Fruit fly (Drosophila melanogaster) whole organism, embryonic: ENCODE results near the gene Smvt.

Experiments used
- Blimp-1 ChIP-seq: fragments of 200-800 bp; sonication (Bioruptor generic); optimal IDR thresholded peaks from 3 replicates; lab custom pipeline; 2018; ENCODE audit warnings: missing biosample characterization, missing genetic modification characterization, mild to moderate bottlenecking, moderate library complexity, missing genetic modification reagents
- CG10565 ChIP-seq: fragments of 200-800 bp; sonication (Bioruptor generic); optimal IDR thresholded peaks from 3 replicates; lab custom pipeline; 2016; ENCODE audit warnings: missing biosample characterization, mild to moderate bottlenecking, missing genetic modification characterization
- CG12769 ChIP-seq: fragments of 200-800 bp; sonication (Bioruptor generic); optimal IDR thresholded peaks from 2 replicates; lab custom pipeline; 2019; ENCODE audit warnings: missing biosample characterization, mild to moderate bottlenecking, missing genetic modification characterization, moderate library complexity
- CG13775 ChIP-seq: fragments of 200-800 bp; sonication (Bioruptor generic); optimal IDR thresholded peaks from 3 replicates; lab custom pipeline; 2017; ENCODE audit warnings: missing biosample characterization, mild to moderate bottlenecking, missing genetic modification characterization
- CG13894 ChIP-seq: fragments of 200-800 bp; sonication (Bioruptor generic); optimal IDR thresholded peaks from 3 replicates; lab custom pipeline; 2018; ENCODE audit warnings: missing biosample characterization, mild to moderate bottlenecking, missing genetic modification characterization, moderate library complexity
- CG15514 ChIP-seq: fragments of 200-800 bp; sonication (Bioruptor generic); optimal IDR thresholded peaks from 3 replicates; lab custom pipeline; 2017; ENCODE audit warnings: missing biosample characterization, missing genetic modification characterization, mild to moderate bottlenecking, moderate library complexity, missing genetic modification reagents
- CG1647 ChIP-seq: fragments of 200-800 bp; sonication (Bioruptor generic); optimal IDR thresholded peaks from 3 replicates; lab custom pipeline; 2016; ENCODE audit warnings: missing biosample characterization, missing genetic modification characterization
- CG16779 ChIP-seq: fragments of 200-800 bp; sonication (Bioruptor generic); IDR thresholded peaks from 2 replicates; pipeline ENCODE4 v1.3.6; 2022; ENCODE audit warnings: missing biosample characterization, missing genetic modification characterization
- CG1832 ChIP-seq: fragments of 200-800 bp; sonication (Bioruptor generic); optimal IDR thresholded peaks from 2 replicates; lab custom pipeline; 2017; ENCODE audit warnings: missing biosample characterization, mild to moderate bottlenecking, missing genetic modification characterization, inconsistent platforms
- CG2199 ChIP-seq: fragments of 200-800 bp; sonication (Bioruptor generic); IDR thresholded peaks from 3 replicates; pipeline ENCODE4 v1.3.6; 2022; ENCODE audit warnings: missing biosample characterization, missing genetic modification characterization
- CG3163 ChIP-seq: fragments of 200-800 bp; sonication (Bioruptor generic); optimal IDR thresholded peaks from 3 replicates; lab custom pipeline; 2016; ENCODE audit warnings: missing biosample characterization, missing genetic modification characterization
- CG32772 ChIP-seq: fragments of 200-800 bp; sonication (Bioruptor generic); IDR thresholded peaks from 2 replicates; pipeline ENCODE4 v1.3.6; 2022; ENCODE audit warnings: missing biosample characterization, missing genetic modification characterization
- CG33557 ChIP-seq: fragments of 200-800 bp; sonication (Bioruptor generic); optimal IDR thresholded peaks from 2 replicates; lab custom pipeline; 2019; ENCODE audit warnings: missing biosample characterization, mild to moderate bottlenecking, missing genetic modification characterization, moderate library complexity
- CG3726 ChIP-seq: fragments of 200-800 bp; sonication (Bioruptor generic); IDR thresholded peaks from 3 replicates; pipeline ENCODE4, ENCODE4 v1.3.6; 2022; ENCODE audit warnings: missing biosample characterization, missing genetic modification characterization
- CG4360 ChIP-seq: fragments of 200-800 bp; sonication (Bioruptor generic); IDR thresholded peaks from 2 replicates; pipeline ENCODE4 v1.3.6; 2022; ENCODE audit warnings: missing biosample characterization, missing genetic modification characterization
- CG4707 ChIP-seq: fragments of 200-800 bp; sonication (Bioruptor generic); optimal IDR thresholded peaks from 2 replicates; lab custom pipeline; 2018; ENCODE audit warnings: missing biosample characterization, mild to moderate bottlenecking, missing genetic modification characterization, moderate library complexity
- CG6175 ChIP-seq: fragments of 200-800 bp; sonication (Bioruptor generic); IDR thresholded peaks from 3 replicates; pipeline ENCODE4 v1.3.6; 2022; ENCODE audit warnings: missing biosample characterization, missing genetic modification characterization
- CG6791 ChIP-seq: fragments of 200-800 bp; sonication (Bioruptor generic); IDR thresholded peaks from 3 replicates; pipeline ENCODE4 v1.3.6; 2022; ENCODE audit warnings: missing biosample characterization, missing genetic modification characterization; ENCODE audit not compliant: partially characterized antibody
- CG7928 ChIP-seq: fragments of 200-800 bp; sonication (Bioruptor generic); optimal IDR thresholded peaks from 2 replicates; lab custom pipeline; 2017; ENCODE audit warnings: missing biosample characterization, mild to moderate bottlenecking, missing genetic modification characterization
- CG7963 ChIP-seq: fragments of 200-800 bp; sonication (Bioruptor generic); IDR thresholded peaks from 3 replicates; pipeline ENCODE4 v1.3.6; 2022; ENCODE audit warnings: missing biosample characterization, missing genetic modification characterization; ENCODE audit not compliant: partially characterized antibody
- CG7987 ChIP-seq: fragments of 200-800 bp; sonication (Bioruptor generic); optimal IDR thresholded peaks from 2 replicates; lab custom pipeline; 2018; ENCODE audit warnings: missing biosample characterization, mild to moderate bottlenecking, missing genetic modification characterization, moderate library complexity
- CG8944 ChIP-seq: fragments of 200-800 bp; sonication (Bioruptor generic); optimal IDR thresholded peaks from 3 replicates; lab custom pipeline; 2016; ENCODE audit warnings: missing biosample characterization, missing genetic modification characterization
- CTCF ChIP-seq: fragments of 200-800 bp; sonication (Bioruptor generic); optimal IDR thresholded peaks from 2 replicates; lab custom pipeline; 2017; ENCODE audit warnings: missing biosample characterization, mild to moderate bottlenecking, missing genetic modification characterization, moderate library complexity
- MBD-R2 ChIP-seq: fragments of 200-800 bp; sonication (Bioruptor generic); IDR thresholded peaks from 2 replicates; pipeline ENCODE4 v1.3.6; 2022; ENCODE audit warnings: missing biosample characterization, missing genetic modification characterization
- MESR4 ChIP-seq: fragments of 200-800 bp; sonication (Bioruptor generic); optimal IDR thresholded peaks from 2 replicates; lab custom pipeline; 2018; ENCODE audit warnings: missing biosample characterization, mild to moderate bottlenecking, missing genetic modification characterization, moderate library complexity
- Med ChIP-seq: fragments of 200-800 bp; sonication (Bioruptor generic); peaks from one replicate; lab custom pipeline; 2016; ENCODE audit warnings: missing biosample characterization, missing genetic modification characterization, mild to moderate bottlenecking, inconsistent platforms, moderate library complexity
- NC2α ChIP-seq: fragments of 200-800 bp; sonication (Bioruptor generic); optimal IDR thresholded peaks from 2 replicates; lab custom pipeline; 2016; ENCODE audit warnings: missing biosample characterization, missing genetic modification characterization
- NfI ChIP-seq: fragments of 200-800 bp; sonication (Bioruptor generic); optimal IDR thresholded peaks from 3 replicates; lab custom pipeline; 2018; ENCODE audit warnings: missing biosample characterization, mild to moderate bottlenecking, missing genetic modification characterization, moderate library complexity
- Oli ChIP-seq: fragments of 200-800 bp; sonication (Bioruptor generic); optimal IDR thresholded peaks from 2 replicates; lab custom pipeline; 2018; ENCODE audit warnings: missing biosample characterization, mild to moderate bottlenecking, missing genetic modification characterization, moderate library complexity
- Ptx1 ChIP-seq: fragments of 200-800 bp; sonication (Bioruptor generic); IDR thresholded peaks from 2 replicates; pipeline ENCODE4 v1.3.6; 2022; ENCODE audit warnings: missing biosample characterization, missing genetic modification characterization
- Sox102F ChIP-seq: fragments of 200-800 bp; sonication (Bioruptor generic); optimal IDR thresholded peaks from 2 replicates; lab custom pipeline; 2018; ENCODE audit warnings: missing biosample characterization, mild to moderate bottlenecking, missing genetic modification characterization, moderate library complexity
- Xrp1 ChIP-seq: fragments of 200-800 bp; sonication (Bioruptor generic); IDR thresholded peaks from 2 replicates; pipeline ENCODE4 v1.3.6; 2022; ENCODE audit warnings: missing biosample characterization, missing genetic modification characterization
- bsh ChIP-seq, 2 experiments: fragments of 200-800 bp; sonication (Bioruptor generic); optimal IDR thresholded peaks; 2 replicates each; lab custom pipeline; 2017 to 2018; ENCODE audit warnings: mild to moderate bottlenecking in 2 of 2, missing biosample characterization in 2 of 2, missing genetic modification characterization in 2 of 2, moderate library complexity in 1 of 2
- dan ChIP-seq: fragments of 200-800 bp; sonication (Bioruptor generic); IDR thresholded peaks from 2 replicates; pipeline ENCODE4 v1.3.6; 2022; ENCODE audit warnings: missing biosample characterization, missing genetic modification characterization
- dati ChIP-seq: fragments of 200-800 bp; sonication (Bioruptor generic); IDR thresholded peaks from 2 replicates; pipeline ENCODE4 v1.3.6; 2022; ENCODE audit warnings: missing biosample characterization, missing genetic modification characterization
- exex ChIP-seq: fragments of 200-800 bp; sonication (Bioruptor generic); optimal IDR thresholded peaks from 4 replicates; lab custom pipeline; 2018; ENCODE audit warnings: missing biosample characterization, mild to moderate bottlenecking, missing genetic modification characterization, moderate library complexity
- eyg ChIP-seq: fragments of 200-800 bp; sonication (Bioruptor generic); optimal IDR thresholded peaks from 3 replicates; lab custom pipeline; 2016; ENCODE audit warnings: missing biosample characterization, missing genetic modification characterization
- grn ChIP-seq: fragments of 200-800 bp; sonication (Bioruptor generic); optimal IDR thresholded peaks from 3 replicates; lab custom pipeline; 2017; ENCODE audit warnings: missing biosample characterization, missing genetic modification characterization
- knrl ChIP-seq: fragments of 200-800 bp; sonication (Bioruptor generic); IDR thresholded peaks from 3 replicates; pipeline ENCODE4 v1.3.6; 2022; ENCODE audit warnings: missing biosample characterization, missing genetic modification characterization; ENCODE audit not compliant: partially characterized antibody
- mld ChIP-seq: fragments of 200-800 bp; sonication (Bioruptor generic); IDR thresholded peaks from 3 replicates; pipeline ENCODE4 v1.3.6; 2022; ENCODE audit warnings: missing biosample characterization, missing genetic modification characterization; ENCODE audit not compliant: partially characterized antibody
- nom ChIP-seq: fragments of 200-800 bp; sonication (Bioruptor generic); optimal IDR thresholded peaks from 2 replicates; lab custom pipeline; 2017; ENCODE audit warnings: missing biosample characterization, missing genetic modification characterization, mild to moderate bottlenecking, moderate library complexity, missing genetic modification reagents
- repo ChIP-seq: fragments of 200-800 bp; sonication (Bioruptor generic); optimal IDR thresholded peaks from 2 replicates; lab custom pipeline; 2016; ENCODE audit warnings: missing biosample characterization, missing genetic modification characterization
- rib ChIP-seq: fragments of 200-800 bp; sonication (Bioruptor generic); IDR thresholded peaks from 2 replicates; pipeline ENCODE4 v1.3.6; 2022; ENCODE audit warnings: missing biosample characterization, missing genetic modification characterization
- row ChIP-seq: fragments of 200-800 bp; sonication (Bioruptor generic); IDR thresholded peaks from 3 replicates; pipeline ENCODE4 v1.3.6; 2022; ENCODE audit warnings: missing biosample characterization, missing genetic modification characterization
- sd ChIP-seq: fragments of 200-800 bp; sonication (Bioruptor generic); optimal IDR thresholded peaks from 3 replicates; lab custom pipeline; 2018; ENCODE audit warnings: missing biosample characterization, mild to moderate bottlenecking, missing genetic modification characterization, moderate library complexity
- sens ChIP-seq: fragments of 200-800 bp; sonication (Bioruptor generic); peaks from one replicate; lab custom pipeline; 2016; ENCODE audit warnings: missing biosample characterization, missing genetic modification characterization
- so ChIP-seq: fragments of 200-800 bp; sonication (Bioruptor generic); IDR thresholded peaks from 3 replicates; pipeline ENCODE4 v1.3.6; 2022; ENCODE audit warnings: missing biosample characterization, missing genetic modification characterization
- sr ChIP-seq: fragments of 200-800 bp; sonication (Bioruptor generic); IDR thresholded peaks from 3 replicates; pipeline ENCODE4 v1.3.6; 2022; ENCODE audit warnings: missing biosample characterization, missing genetic modification characterization
- tap ChIP-seq: fragments of 200-800 bp; optimal IDR thresholded peaks from 3 replicates; lab custom pipeline; 2019; ENCODE audit warnings: missing biosample characterization, mild to moderate bottlenecking, missing genetic modification characterization, moderate library complexity
- vvl ChIP-seq: fragments of 200-800 bp; sonication (Bioruptor generic); IDR thresholded peaks from 2 replicates; pipeline ENCODE4 v1.3.6; 2022; ENCODE audit warnings: missing biosample characterization, missing genetic modification characterization
- zen ChIP-seq: fragments of 200-800 bp; sonication (Bioruptor generic); optimal IDR thresholded peaks from 3 replicates; lab custom pipeline; 2018; ENCODE audit warnings: missing biosample characterization, mild to moderate bottlenecking, missing genetic modification characterization, moderate library complexity

Gene Smvt

dm6 chr3R:31711270-31712029, 49.9 kb downstream of the Smvt start:
- TF ChIP-seq NfI (GFP tag; lab: Kevin White, UChicago) = no peak
- TF ChIP-seq sens (GFP tag; lab: Kevin White, UChicago) = peak; percentile 76
- TF ChIP-seq CG33557 (GFP tag; lab: Kevin White, UChicago) = no peak
- 0 out of 2 replicates have a peak, but pooled peaks have one; percentile 18 for TF ChIP-seq CG4360 (GFP tag; lab: Robert Waterston, UW)
- TF ChIP-seq Med (GFP tag; lab: Kevin White, UChicago) = peak; percentile 52
- peak; percentile 42 for TF ChIP-seq Blimp-1 (GFP tag; lab: Kevin White, UChicago)
- peak; percentile 7 for TF ChIP-seq sd
- peak; percentile 44 for TF ChIP-seq CG12769 (tag; lab: Kevin White, UChicago)
- TF ChIP-seq Xrp1 (GFP tag; lab: Robert Waterston, UW) = 0 out of 2 replicates have a peak, but pooled peaks have one; percentile 6
- TF ChIP-seq CG3726 (GFP tag; lab: Robert Waterston, UW) = no peak
- TF ChIP-seq nom (GFP tag; lab: Kevin White, UChicago) = no peak
- no peak for TF ChIP-seq dan (GFP tag; lab: Robert Waterston, UW)
- 0 out of 3 replicates have a peak, but pooled peaks have one; percentile 30 for TF ChIP-seq CG2199 (GFP tag; lab: Robert Waterston, UW)
- TF ChIP-seq CTCF (GFP tag; lab: Kevin White, UChicago) = no peak
- no peak for TF ChIP-seq NC2α
- 0 out of 3 replicates have a peak, but pooled peaks have one; percentile 11 for TF ChIP-seq knrl
- no peak for TF ChIP-seq MBD-R2 (GFP tag; lab: Robert Waterston, UW)
- no peak for TF ChIP-seq Ptx1 (GFP tag; lab: Robert Waterston, UW)
- no peak for TF ChIP-seq rib
- TF ChIP-seq CG13894 (tag; lab: Kevin White, UChicago) = peak; percentile 24
- TF ChIP-seq bsh (GFP tag; optimal IDR thresholded peaks at IDR 0.05; lab: Kevin White, UChicago) = peak in 1 of 2 experiments; percentile 8
- TF ChIP-seq CG6175 (GFP tag; lab: Robert Waterston, UW) = no peak
- TF ChIP-seq zen = no peak
- TF ChIP-seq vvl (GFP tag; lab: Robert Waterston, UW) = no peak; the same call in 1 of the 2 replicates
- TF ChIP-seq CG3163 = no peak
- no peak for TF ChIP-seq CG4707
- no peak for TF ChIP-seq CG10565 (GFP tag; lab: Kevin White, UChicago)
- no peak for TF ChIP-seq CG32772 (GFP tag; lab: Robert Waterston, UW)
- TF ChIP-seq CG1647 (GFP tag; lab: Kevin White, UChicago) = no peak
- no peak for TF ChIP-seq tap
- TF ChIP-seq CG16779 = no peak
- no peak for TF ChIP-seq eyg (GFP tag; lab: Kevin White, UChicago)
- TF ChIP-seq sr = peak; percentile 75
- TF ChIP-seq grn (GFP tag; lab: Kevin White, UChicago) = no peak
- TF ChIP-seq CG6791 (GFP tag; lab: Robert Waterston, UW) = no peak

DNA sequence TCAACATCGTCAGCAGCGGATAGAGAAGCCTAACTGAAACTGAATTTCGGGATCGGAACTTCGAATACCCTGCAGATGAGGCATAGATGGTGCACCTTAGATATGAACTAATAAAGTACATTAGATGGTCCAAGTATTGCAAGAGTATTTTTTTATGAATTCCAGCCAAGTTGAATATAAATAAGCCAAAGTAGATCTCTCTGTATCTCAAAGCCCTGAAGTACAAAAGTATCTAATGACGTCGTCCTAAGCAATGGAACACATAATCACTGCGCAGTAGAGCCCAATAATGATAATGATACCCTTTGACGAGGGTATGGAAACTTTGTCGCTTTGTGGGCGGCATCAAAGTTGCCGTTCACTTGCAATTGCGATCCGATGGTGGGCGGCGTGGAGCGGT, 51.6 kb downstream of the Smvt start:
- TF ChIP-seq CG7987 (no peak), CG8944 (GFP tag; lab: Kevin White, UChicago) (no peak), CG7928 (no peak), dati (GFP tag; lab: Robert Waterston, UW) (no peak), CG15514 (GFP tag; lab: Kevin White, UChicago) (no peak), Sox102F (GFP tag; lab: Kevin White, UChicago) (peak; percentile 12), Oli (tag; lab: Kevin White, UChicago) (peak; percentile 16), CG1832 (GFP tag; lab: Kevin White, UChicago) (no peak), exex (no peak), MESR4 (no peak), mld (GFP tag; lab: Robert Waterston, UW) (no peak), sr (peak; percentile 69; the same call in 1 of the 3 replicates), CG7963 (no peak), repo (no peak), so (GFP tag; lab: Robert Waterston, UW) (no peak), Med (GFP tag; lab: Kevin White, UChicago) (peak; percentile 71), CG13775 (GFP tag; lab: Kevin White, UChicago) (no peak), row (GFP tag; lab: Robert Waterston, UW) (peak; percentile 53)
